Worm (Caenorhabditis elegans): ENCODE results near the gene ifc-1.

ifc-1 gene

ce11 chrV:2869503-2869902 lies 11.7 kb upstream of the ifc-1 start, which contains the start of gene srh-241:
srh-241 (minus strand) TSS chrV:2869603.
- TF ChIP-seq elt-3 (tag; optimal IDR thresholded peaks at IDR 0.05) (no peak), daf-12 (tag; optimal IDR thresholded peaks at IDR 0.05) (no peak)

- no peak for TF ChIP-seq ceh-82 (tag; optimal IDR thresholded peaks at IDR 0.05)
- no peak for TF ChIP-seq R02D3.7 (tag; optimal IDR thresholded peaks at IDR 0.05)
- no peak for TF ChIP-seq daf-12 (tag; optimal IDR thresholded peaks at IDR 0.05)
- TF ChIP-seq nhr-23 (tag; optimal IDR thresholded peaks at IDR 0.05): no peak
- TF ChIP-seq egl-27 (tag; optimal IDR thresholded peaks at IDR 0.05): no peak
- no peak for TF ChIP-seq pha-4 (tag; optimal IDR thresholded peaks at IDR 0.05)
These were observed 11.1 kb upstream of the ifc-1 start, which contains the start of gene srh-243 for ce11 chrV:2870127-2870526. srh-243 (plus strand) TSS chrV:2870427.

- no peak for TF ChIP-seq aly-2 (tag; optimal IDR thresholded peaks at IDR 0.05)
- no peak for TF ChIP-seq elt-1 (tag; optimal IDR thresholded peaks at IDR 0.05)
- no peak for TF ChIP-seq fos-1 (tag; optimal IDR thresholded peaks at IDR 0.05)
- TF ChIP-seq nhr-67 (tag; optimal IDR thresholded peaks at IDR 0.05): no peak
- TF ChIP-seq nhr-23 (tag; optimal IDR thresholded peaks at IDR 0.05): no peak
- TF ChIP-seq ceh-16 (tag; optimal IDR thresholded peaks at IDR 0.05): no peak
- no peak for TF ChIP-seq ceh-28 (tag; optimal IDR thresholded peaks at IDR 0.05)
- no peak for TF ChIP-seq skn-1 (tag; optimal IDR thresholded peaks at IDR 0.05)
- no peak for TF ChIP-seq ZK546.5 (tag; optimal IDR thresholded peaks at IDR 0.05)
- TF ChIP-seq nfya-1 (tag; optimal IDR thresholded peaks at IDR 0.05; ENCODE audit: insufficient read depth): no peak
These were observed 9.3 kb upstream of the ifc-1 start for ce11 chrV:2871754-2872504.

- no peak for TF ChIP-seq elt-3 (tag; optimal IDR thresholded peaks at IDR 0.05)
- TF ChIP-seq elt-2 (tag; optimal IDR thresholded peaks at IDR 0.05): no peak
- TF ChIP-seq zag-1 (tag; optimal IDR thresholded peaks at IDR 0.05): no peak
- TF ChIP-seq pqm-1 (tag; optimal IDR thresholded peaks at IDR 0.05): no peak
- no peak for TF ChIP-seq ceh-82 (tag; optimal IDR thresholded peaks at IDR 0.05)
- no peak for TF ChIP-seq hmg-11 (tag; optimal IDR thresholded peaks at IDR 0.05)
- TF ChIP-seq egl-27 (tag; optimal IDR thresholded peaks at IDR 0.05): no peak
- no peak for TF ChIP-seq daf-12 (tag; optimal IDR thresholded peaks at IDR 0.05)
- TF ChIP-seq pha-4 (tag; optimal IDR thresholded peaks at IDR 0.05): no peak
- TF ChIP-seq fkh-10 (GFP tag; optimal IDR thresholded peaks at IDR 0.05): no peak
- no peak for TF ChIP-seq nhr-43 (tag; optimal IDR thresholded peaks at IDR 0.05; ENCODE audit: poor library complexity, severe bottlenecking)
- TF ChIP-seq ztf-4 (tag; optimal IDR thresholded peaks at IDR 0.05): no peak
- no peak for TF ChIP-seq unc-39 (tag; optimal IDR thresholded peaks at IDR 0.05)
- no peak for TF ChIP-seq ceh-28 (tag; optimal IDR thresholded peaks at IDR 0.05)
- no peak for TF ChIP-seq nhr-12 (tag; optimal IDR thresholded peaks at IDR 0.05)
- TF ChIP-seq fos-1 (tag; optimal IDR thresholded peaks at IDR 0.05): no peak
- no peak for TF ChIP-seq R02D3.7 (tag; optimal IDR thresholded peaks at IDR 0.05)
These were observed 8.2 kb upstream of the ifc-1 start for ce11 chrV:2872947-2873346.

ce11 chrV:2875422-2875821 lies 5.8 kb upstream of the ifc-1 start, which contains the start of gene folt-2:
folt-2 (minus strand) TSS chrV:2875600.
- peak; percentile 49 for TF ChIP-seq pqm-1 (tag; optimal IDR thresholded peaks at IDR 0.05)
- no peak for TF ChIP-seq nfya-1 (tag; optimal IDR thresholded peaks at IDR 0.05; ENCODE audit: insufficient read depth)
- peak; percentile 75 for TF ChIP-seq elt-2 (tag; optimal IDR thresholded peaks at IDR 0.05)

- TF ChIP-seq tbx-2 (tag; optimal IDR thresholded peaks at IDR 0.05): no peak
These were observed 4.9 kb upstream of the ifc-1 start for ce11 chrV:2876188-2876831.

- TF ChIP-seq elt-2 (tag; optimal IDR thresholded peaks at IDR 0.05) (peak; percentile 8), ztf-11 (tag; optimal IDR thresholded peaks at IDR 0.05) (no peak)
These were observed 3.7 kb upstream of the ifc-1 start, which contains the start of gene F37B4.10 for ce11 chrV:2877509-2877908. F37B4.10 (minus strand) TSS chrV:2877609.
